Fruit fly (Drosophila melanogaster) whole organism, embryonic: Measurements from ENCODE around the gene Ubi-p5E.

ENCODE experiments used
- ATbp ChIP-seq: fragments of 200-800 bp; sonication (Bioruptor generic); optimal IDR thresholded peaks from 2 replicates; lab custom pipeline; 2017; ENCODE audit warnings: missing biosample characterization, mild to moderate bottlenecking, missing genetic modification characterization, missing genetic modification reagents
- Antp ChIP-seq: fragments of 200-800 bp; sonication (Bioruptor generic); optimal IDR thresholded peaks from 3 replicates; lab custom pipeline; 2016; ENCODE audit warnings: missing biosample characterization, missing genetic modification characterization
- CG10565 ChIP-seq: fragments of 200-800 bp; sonication (Bioruptor generic); optimal IDR thresholded peaks from 3 replicates; lab custom pipeline; 2016; ENCODE audit warnings: missing biosample characterization, mild to moderate bottlenecking, missing genetic modification characterization
- CG11398 ChIP-seq: fragments of 200-800 bp; sonication (Bioruptor generic); optimal IDR thresholded peaks from 2 replicates; lab custom pipeline; 2016; ENCODE audit warnings: missing biosample characterization, missing genetic modification characterization
- CG12659 ChIP-seq: fragments of 200-800 bp; sonication (Bioruptor generic); optimal IDR thresholded peaks from 3 replicates; lab custom pipeline; 2017; ENCODE audit warnings: mild to moderate bottlenecking, missing biosample characterization, missing genetic modification reagents, missing genetic modification characterization
- CG15601 ChIP-seq: fragments of 200-800 bp; sonication (Bioruptor generic); optimal IDR thresholded peaks from 3 replicates; lab custom pipeline; 2019; ENCODE audit warnings: missing biosample characterization, mild to moderate bottlenecking, missing genetic modification characterization, moderate library complexity
- CG17361 ChIP-seq: fragments of 200-800 bp; sonication (Bioruptor generic); IDR thresholded peaks from 3 replicates; pipeline ENCODE4 v1.3.6; 2022; ENCODE audit warnings: missing biosample characterization, missing genetic modification characterization
- CG17385 ChIP-seq: fragments of 200-800 bp; sonication (Bioruptor generic); optimal IDR thresholded peaks from 3 replicates; lab custom pipeline; 2018; ENCODE audit warnings: missing biosample characterization, mild to moderate bottlenecking, missing genetic modification characterization
- CG17829 ChIP-seq: fragments of 200-800 bp; optimal IDR thresholded peaks from 2 replicates; lab custom pipeline; 2019; ENCODE audit warnings: missing biosample characterization, mild to moderate bottlenecking, missing genetic modification characterization, moderate library complexity
- CG18619 ChIP-seq: fragments of 200-800 bp; sonication (Bioruptor generic); optimal IDR thresholded peaks from 3 replicates; lab custom pipeline; 2017; ENCODE audit warnings: missing biosample characterization, mild to moderate bottlenecking, missing genetic modification characterization
- CG2712 ChIP-seq: fragments of 200-800 bp; optimal IDR thresholded peaks from 3 replicates; lab custom pipeline; 2019; ENCODE audit warnings: missing biosample characterization, mild to moderate bottlenecking, missing genetic modification characterization, moderate library complexity
- CG33213 ChIP-seq: fragments of 200-800 bp; sonication (Bioruptor generic); optimal IDR thresholded peaks from 3 replicates; lab custom pipeline; 2016; ENCODE audit warnings: missing biosample characterization, missing genetic modification characterization
- CG3995 ChIP-seq: fragments of 200-800 bp; sonication (Bioruptor generic); optimal IDR thresholded peaks from 3 replicates; lab custom pipeline; 2016; ENCODE audit warnings: missing biosample characterization, missing genetic modification characterization
- CG42726 ChIP-seq: fragments of 200-800 bp; sonication (Bioruptor generic); IDR thresholded peaks from 2 replicates; pipeline ENCODE4 v1.3.6; 2022; ENCODE audit warnings: missing biosample characterization, missing genetic modification characterization; ENCODE audit not compliant: partially characterized antibody
- CG4424 ChIP-seq: fragments of 200-800 bp; sonication (Bioruptor generic); optimal IDR thresholded peaks from 3 replicates; lab custom pipeline; 2016; ENCODE audit warnings: missing biosample characterization, missing genetic modification characterization
- CG4730 ChIP-seq: fragments of 200-800 bp; sonication (Bioruptor generic); IDR thresholded peaks from 2 replicates; pipeline ENCODE4 v1.3.6; 2022; ENCODE audit warnings: missing biosample characterization, missing genetic modification characterization
- CG9797 ChIP-seq: fragments of 200-800 bp; sonication (Bioruptor generic); optimal IDR thresholded peaks from 3 replicates; lab custom pipeline; 2018; ENCODE audit warnings: missing biosample characterization, mild to moderate bottlenecking, missing genetic modification characterization
- CG9932 ChIP-seq: fragments of 200-800 bp; sonication (Bioruptor generic); IDR thresholded peaks from 2 replicates; pipeline ENCODE4 v1.3.6; 2022; ENCODE audit warnings: missing biosample characterization, missing genetic modification characterization
- Camta ChIP-seq: fragments of 200-800 bp; sonication (Bioruptor generic); optimal IDR thresholded peaks from 2 replicates; lab custom pipeline; 2016; ENCODE audit warnings: missing biosample characterization, missing genetic modification characterization
- Deaf1 ChIP-seq: fragments of 200-800 bp; optimal IDR thresholded peaks from 3 replicates; lab custom pipeline; 2019; ENCODE audit warnings: missing biosample characterization, mild to moderate bottlenecking, missing genetic modification characterization, moderate library complexity
- ERR ChIP-seq: fragments of 200-800 bp; sonication (Bioruptor generic); optimal IDR thresholded peaks from 2 replicates; lab custom pipeline; 2016; ENCODE audit warnings: missing biosample characterization, missing genetic modification characterization
- Ets65A ChIP-seq: fragments of 200-800 bp; sonication (Bioruptor generic); peaks from one replicate; lab custom pipeline; 2016; ENCODE audit warnings: missing biosample characterization, missing genetic modification characterization
- Fer1 ChIP-seq: fragments of 200-800 bp; sonication (Bioruptor generic); optimal IDR thresholded peaks from 2 replicates; lab custom pipeline; 2017; ENCODE audit warnings: missing biosample characterization, mild to moderate bottlenecking, missing genetic modification characterization
- MTF-1 ChIP-seq: fragments of 200-800 bp; sonication (Bioruptor generic); optimal IDR thresholded peaks from 2 replicates; lab custom pipeline; 2018; ENCODE audit warnings: missing biosample characterization, mild to moderate bottlenecking, missing genetic modification characterization, borderline replicate concordance
- Meics ChIP-seq: fragments of 200-800 bp; sonication (Bioruptor generic); optimal IDR thresholded peaks from 2 replicates; lab custom pipeline; 2017; ENCODE audit warnings: missing biosample characterization, mild to moderate bottlenecking, missing genetic modification characterization
- Nf-YC ChIP-seq: fragments of 200-800 bp; optimal IDR thresholded peaks from 3 replicates; lab custom pipeline; 2019; ENCODE audit warnings: missing biosample characterization, mild to moderate bottlenecking, missing genetic modification characterization, moderate library complexity
- Pdp1 ChIP-seq, 2 experiments: fragments of 200-800 bp; sonication (Bioruptor generic); optimal IDR thresholded peaks; 3 replicates each; lab custom pipeline; 2016; ENCODE audit warnings: missing biosample characterization in 2 of 2, missing genetic modification characterization in 2 of 2, mild to moderate bottlenecking in 1 of 2, moderate library complexity in 1 of 2
- Rfx ChIP-seq: fragments of 200-800 bp; sonication (Bioruptor generic); IDR thresholded peaks from 2 replicates; pipeline ENCODE4 v1.3.6; 2022; ENCODE audit warnings: missing biosample characterization, missing genetic modification characterization
- Side ChIP-seq: fragments of 200-800 bp; sonication (Bioruptor generic); optimal IDR thresholded peaks from 2 replicates; lab custom pipeline; 2016; ENCODE audit warnings: missing biosample characterization, missing genetic modification characterization
- Spps ChIP-seq: fragments of 200-800 bp; sonication (Bioruptor generic); optimal IDR thresholded peaks from 2 replicates; lab custom pipeline; 2018; ENCODE audit warnings: missing biosample characterization, mild to moderate bottlenecking, missing genetic modification characterization
- Trl ChIP-seq, 3 experiments: fragments of >200 bp in 2 of 3; fragments of 200-800 bp in 1 of 3; sonication (Bioruptor generic) in 1 of 3; optimal IDR thresholded peaks; 2 replicates in 1 of 3; 3 replicates in 2 of 3; lab custom pipeline; 2016 to 2017; ENCODE audit warnings: missing biosample characterization in 1 of 3, missing genetic modification characterization in 1 of 3
- YL-1 ChIP-seq: fragments of 200-800 bp; sonication (Bioruptor generic); optimal IDR thresholded peaks from 3 replicates; lab custom pipeline; 2017; ENCODE audit warnings: missing biosample characterization, mild to moderate bottlenecking, missing genetic modification characterization
- amos ChIP-seq: fragments of 200-800 bp; sonication (Bioruptor generic); IDR thresholded peaks from 2 replicates; pipeline ENCODE4 v1.3.6; 2022; ENCODE audit warnings: missing biosample characterization, missing genetic modification characterization; ENCODE audit not compliant: partially characterized antibody
- bbx ChIP-seq: fragments of 200-800 bp; sonication (Bioruptor generic); IDR thresholded peaks from 2 replicates; pipeline ENCODE4 v1.3.6; 2022; ENCODE audit warnings: missing biosample characterization, missing genetic modification characterization; ENCODE audit not compliant: partially characterized antibody
- br ChIP-seq: fragments of >200 bp; optimal IDR thresholded peaks from 2 replicates; lab custom pipeline; 2017
- chinmo ChIP-seq: fragments of 200-800 bp; sonication (Bioruptor generic); IDR thresholded peaks from 4 replicates; pipeline ENCODE4 v1.3.6; 2022; ENCODE audit warnings: missing biosample characterization, missing genetic modification characterization; ENCODE audit not compliant: partially characterized antibody
- her ChIP-seq: fragments of 200-800 bp; sonication (Bioruptor generic); optimal IDR thresholded peaks from 2 replicates; lab custom pipeline; 2016; ENCODE audit warnings: missing biosample characterization, missing genetic modification characterization
- kni ChIP-seq: fragments of 200-800 bp; sonication (Bioruptor generic); optimal IDR thresholded peaks from 3 replicates; lab custom pipeline; 2017; ENCODE audit warnings: mild to moderate bottlenecking, missing biosample characterization, missing genetic modification reagents, missing genetic modification characterization
- nerfin-1 ChIP-seq: fragments of 200-800 bp; sonication (Bioruptor generic); optimal IDR thresholded peaks from 3 replicates; lab custom pipeline; 2019; ENCODE audit warnings: missing biosample characterization, mild to moderate bottlenecking, missing genetic modification characterization, moderate library complexity
- pb ChIP-seq: fragments of 200-800 bp; sonication (Bioruptor generic); optimal IDR thresholded peaks from 3 replicates; lab custom pipeline; 2016; ENCODE audit warnings: missing biosample characterization, missing genetic modification characterization
- pho ChIP-seq: fragments of 200-800 bp; sonication (Bioruptor generic); optimal IDR thresholded peaks from 2 replicates; lab custom pipeline; 2016; ENCODE audit warnings: missing biosample characterization, missing genetic modification characterization
- phol ChIP-seq: fragments of 200-800 bp; sonication (Bioruptor generic); optimal IDR thresholded peaks from 3 replicates; lab custom pipeline; 2018; ENCODE audit warnings: missing biosample characterization, mild to moderate bottlenecking, missing genetic modification characterization, moderate library complexity
- pzg ChIP-seq: fragments of 200-800 bp; sonication (Bioruptor generic); optimal IDR thresholded peaks from 3 replicates; lab custom pipeline; 2018; ENCODE audit warnings: missing biosample characterization, mild to moderate bottlenecking, missing genetic modification characterization, moderate library complexity
- sisA ChIP-seq: fragments of 200-800 bp; sonication (Bioruptor generic); IDR thresholded peaks from 2 replicates; pipeline ENCODE4 v1.3.6; 2022; ENCODE audit warnings: missing biosample characterization, missing genetic modification characterization
- sqz ChIP-seq: fragments of 200-800 bp; sonication (Bioruptor generic); optimal IDR thresholded peaks from 3 replicates; lab custom pipeline; 2018; ENCODE audit warnings: missing biosample characterization, mild to moderate bottlenecking, missing genetic modification characterization
- tgo ChIP-seq: fragments of 200-800 bp; sonication (Bioruptor generic); IDR thresholded peaks from 3 replicates; pipeline ENCODE4 v1.3.6; 2022; ENCODE audit warnings: missing biosample characterization, missing genetic modification characterization
- tna ChIP-seq: fragments of 200-800 bp; sonication (Bioruptor generic); IDR thresholded peaks from 2 replicates; pipeline ENCODE4 v1.3.6; 2022; ENCODE audit warnings: missing biosample characterization, missing genetic modification characterization; ENCODE audit not compliant: partially characterized antibody
- zfh2 ChIP-seq: fragments of 200-800 bp; sonication (Bioruptor generic); optimal IDR thresholded peaks from 2 replicates; lab custom pipeline; 2016; ENCODE audit warnings: missing biosample characterization, missing genetic modification characterization

Ubi-p5E gene

DNA sequence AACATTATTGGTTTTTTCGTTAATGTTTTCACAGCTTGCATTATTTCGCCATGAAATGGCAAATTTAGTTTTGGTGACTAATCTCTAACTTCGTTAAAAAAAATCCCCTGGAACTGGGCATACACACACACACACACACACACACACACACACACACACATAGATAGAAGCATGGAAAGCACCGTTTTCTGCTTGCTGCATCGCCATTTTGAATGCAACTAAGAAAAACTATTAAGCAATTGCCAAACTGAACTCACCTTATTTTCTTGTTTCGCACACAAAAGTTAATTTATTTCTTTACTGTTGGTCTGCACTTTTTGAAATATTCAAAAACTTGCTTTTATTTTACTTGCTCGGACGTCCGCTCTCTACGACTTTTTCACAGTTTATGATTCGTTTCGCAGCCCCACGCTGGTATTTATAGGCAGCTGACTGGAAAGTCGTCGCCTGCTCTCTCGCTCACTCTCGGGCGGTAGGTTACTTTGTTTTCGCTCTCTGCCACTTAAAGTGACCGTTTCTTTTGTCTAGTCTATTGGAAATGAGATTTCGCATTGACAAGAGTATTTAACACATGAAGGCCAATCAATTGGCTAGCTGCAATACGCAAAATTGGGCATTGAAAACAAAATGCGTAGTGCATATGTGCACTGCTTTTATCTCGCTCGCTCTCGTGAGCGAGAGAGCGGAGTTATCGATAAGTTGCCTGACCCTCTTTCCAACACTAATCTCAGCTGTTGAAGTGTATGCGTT is 393 bp downstream of the Ubi-p5E start (continued):
- 0 out of 4 replicates have a peak, but pooled peaks have one; percentile 62 for TF ChIP-seq chinmo (GFP tag; lab: Robert Waterston, UW)
- peak; percentile 42 for TF ChIP-seq CG4424
- peak; percentile 48; the same call in 2 of the 3 replicates for TF ChIP-seq CG17361 (GFP tag; lab: Robert Waterston, UW)
- peak; percentile 32 for TF ChIP-seq Meics (GFP tag; lab: Kevin White, UChicago)
- TF ChIP-seq zfh2 (GFP tag; lab: Kevin White, UChicago), result no peak
- TF ChIP-seq CG4730 (GFP tag; lab: Robert Waterston, UW), result no peak
- TF ChIP-seq CG42726 (GFP tag; lab: Robert Waterston, UW), result peak; percentile 49
- TF ChIP-seq amos (GFP tag; lab: Robert Waterston, UW), result peak; percentile 26; the same call in 1 of the 2 replicates
- peak; percentile 43 for TF ChIP-seq pzg (GFP tag; lab: Kevin White, UChicago)
- no peak for TF ChIP-seq ERR (GFP tag; lab: Kevin White, UChicago)
- no peak for TF ChIP-seq ATbp (GFP tag; lab: Kevin White, UChicago)
- peak; percentile 38 for TF ChIP-seq CG33213 (GFP tag; lab: Kevin White, UChicago)
- no peak for TF ChIP-seq CG9932
- peak; percentile 37; the same call in 1 of the 2 replicates for TF ChIP-seq bbx (GFP tag; lab: Robert Waterston, UW)
- peak; percentile 12 for TF ChIP-seq Fer1 (GFP tag; lab: Kevin White, UChicago)
- TF ChIP-seq her (GFP tag; lab: Kevin White, UChicago), result no peak
- TF ChIP-seq Ets65A (GFP tag; lab: Kevin White, UChicago), result peak; percentile 53
- TF ChIP-seq phol (tag; lab: Kevin White, UChicago), result peak; percentile 33
- TF ChIP-seq CG10565 (GFP tag; lab: Kevin White, UChicago), result no peak
- TF ChIP-seq nerfin-1 (tag; lab: Kevin White, UChicago), result peak; percentile 25
- TF ChIP-seq CG2712, result peak; percentile 3
- peak; percentile 30 for TF ChIP-seq pho (GFP tag; lab: Kevin White, UChicago)
- TF ChIP-seq Side, result peak; percentile 36
- TF ChIP-seq YL-1 (GFP tag; lab: Kevin White, UChicago), result peak; percentile 70
- peak; percentile 13 for TF ChIP-seq CG17829 (tag; lab: Kevin White, UChicago)
- TF ChIP-seq tgo (GFP tag; lab: Robert Waterston, UW), result no peak
- TF ChIP-seq Trl (optimal IDR thresholded peaks at IDR 0.05; lab: Kevin White, UChicago), result peak; percentile 68 to 82
- peak; percentile 43 for TF ChIP-seq Trl (GFP tag; optimal IDR thresholded peaks at IDR 0.05; lab: Kevin White, UChicago)
- TF ChIP-seq Nf-YC (tag; lab: Kevin White, UChicago), result peak; percentile 16
- TF ChIP-seq Pdp1 (GFP tag; optimal IDR thresholded peaks at IDR 0.05; lab: Kevin White, UChicago), result peak in 1 of 2 experiments; percentile 18
- TF ChIP-seq Deaf1, result peak; percentile 58
- TF ChIP-seq sqz (GFP tag; lab: Kevin White, UChicago), result peak; percentile 55
- TF ChIP-seq CG15601 (tag; lab: Kevin White, UChicago), result peak; percentile 23
- 0 out of 2 replicates have a peak, but pooled peaks have one; percentile 14 for TF ChIP-seq Rfx
- TF ChIP-seq Antp, result no peak
- TF ChIP-seq Spps (tag; lab: Kevin White, UChicago), result no peak
- no peak for TF ChIP-seq CG3995 (GFP tag; lab: Kevin White, UChicago)
- no peak for TF ChIP-seq br
- TF ChIP-seq tna (GFP tag; lab: Robert Waterston, UW), result 0 out of 2 replicates have a peak, but pooled peaks have one; percentile 30
- TF ChIP-seq CG12659 (GFP tag; lab: Kevin White, UChicago), result peak; percentile 58
- TF ChIP-seq CG18619 (GFP tag; lab: Kevin White, UChicago), result peak; percentile 39
- TF ChIP-seq pb, result peak; percentile 19
- TF ChIP-seq CG11398 (GFP tag; lab: Kevin White, UChicago), result peak; percentile 46
- peak; percentile 44 for TF ChIP-seq CG9797
- peak; percentile 18 for TF ChIP-seq MTF-1 (GFP tag; lab: Kevin White, UChicago)
- TF ChIP-seq sisA (GFP tag; lab: Robert Waterston, UW), result no peak
- peak; percentile 53 for TF ChIP-seq CG17385
- peak; percentile 41 for TF ChIP-seq Camta (GFP tag; lab: Kevin White, UChicago)
- TF ChIP-seq kni (GFP tag; lab: Kevin White, UChicago), result peak; percentile 40
